Fruit fly (Drosophila melanogaster) whole organism, embryonic: ENCODE data around the gene CG32554.

Experiments used
- Bdp1 ChIP-seq: fragments of 200-800 bp; sonication (Bioruptor generic); optimal IDR thresholded peaks from 3 replicates; lab custom pipeline; 2016; ENCODE audit warnings: missing biosample characterization, missing genetic modification characterization
- CG11085 ChIP-seq: fragments of 200-800 bp; sonication (Bioruptor generic); IDR thresholded peaks from 2 replicates; pipeline ENCODE4 v1.3.6; 2022; ENCODE audit warnings: missing biosample characterization, missing genetic modification characterization
- CG11456 ChIP-seq: fragments of 200-800 bp; sonication (Bioruptor generic); IDR thresholded peaks from 3 replicates; pipeline ENCODE4 v1.3.6; 2022; ENCODE audit warnings: missing biosample characterization, missing genetic modification characterization
- CG12769 ChIP-seq: fragments of 200-800 bp; sonication (Bioruptor generic); optimal IDR thresholded peaks from 2 replicates; lab custom pipeline; 2019; ENCODE audit warnings: missing biosample characterization, mild to moderate bottlenecking, missing genetic modification characterization, moderate library complexity
- CG15601 ChIP-seq: fragments of 200-800 bp; sonication (Bioruptor generic); optimal IDR thresholded peaks from 3 replicates; lab custom pipeline; 2019; ENCODE audit warnings: missing biosample characterization, mild to moderate bottlenecking, missing genetic modification characterization, moderate library complexity
- CG16779 ChIP-seq: fragments of 200-800 bp; sonication (Bioruptor generic); IDR thresholded peaks from 2 replicates; pipeline ENCODE4 v1.3.6; 2022; ENCODE audit warnings: missing biosample characterization, missing genetic modification characterization
- CG17361 ChIP-seq: fragments of 200-800 bp; sonication (Bioruptor generic); IDR thresholded peaks from 3 replicates; pipeline ENCODE4 v1.3.6; 2022; ENCODE audit warnings: missing biosample characterization, missing genetic modification characterization
- CG17385 ChIP-seq: fragments of 200-800 bp; sonication (Bioruptor generic); optimal IDR thresholded peaks from 3 replicates; lab custom pipeline; 2018; ENCODE audit warnings: missing biosample characterization, mild to moderate bottlenecking, missing genetic modification characterization
- CG18011 ChIP-seq: fragments of 200-800 bp; sonication (Bioruptor generic); optimal IDR thresholded peaks from 2 replicates; lab custom pipeline; 2017; ENCODE audit warnings: missing biosample characterization, missing genetic modification characterization, mild to moderate bottlenecking, moderate library complexity, missing genotype
- CG18262 ChIP-seq: fragments of 200-800 bp; optimal IDR thresholded peaks from 3 replicates; lab custom pipeline; 2019; ENCODE audit warnings: missing biosample characterization, mild to moderate bottlenecking, missing genetic modification characterization, moderate library complexity
- CG18476 ChIP-seq: fragments of 200-800 bp; sonication (Bioruptor generic); optimal IDR thresholded peaks from 2 replicates; lab custom pipeline; 2016; ENCODE audit warnings: missing biosample characterization, mild to moderate bottlenecking, missing genetic modification characterization
- CG18599 ChIP-seq: fragments of 200-800 bp; sonication (Bioruptor generic); optimal IDR thresholded peaks from 3 replicates; lab custom pipeline; 2017; ENCODE audit warnings: missing biosample characterization, missing genetic modification characterization, mild to moderate bottlenecking, moderate library complexity, missing genetic modification reagents
- CG30431 ChIP-seq: fragments of 200-800 bp; sonication (Bioruptor generic); optimal IDR thresholded peaks from 2 replicates; lab custom pipeline; 2017; ENCODE audit warnings: missing biosample characterization, missing genetic modification characterization
- CG32767 ChIP-seq: fragments of 200-800 bp; sonication (Bioruptor generic); IDR thresholded peaks from 2 replicates; pipeline ENCODE4 v1.3.6; 2022; ENCODE audit warnings: missing biosample characterization, missing genetic modification characterization
- CG3407 ChIP-seq: fragments of 200-800 bp; sonication (Bioruptor generic); optimal IDR thresholded peaks from 2 replicates; lab custom pipeline; 2018; ENCODE audit warnings: missing biosample characterization, mild to moderate bottlenecking, missing genetic modification characterization
- CG34422 ChIP-seq: fragments of 200-800 bp; sonication (Bioruptor generic); IDR thresholded peaks from 3 replicates; pipeline ENCODE4 v1.3.6; 2022; ENCODE audit warnings: missing biosample characterization, missing genetic modification characterization
- CG6175 ChIP-seq: fragments of 200-800 bp; sonication (Bioruptor generic); IDR thresholded peaks from 3 replicates; pipeline ENCODE4 v1.3.6; 2022; ENCODE audit warnings: missing biosample characterization, missing genetic modification characterization
- CG7987 ChIP-seq: fragments of 200-800 bp; sonication (Bioruptor generic); optimal IDR thresholded peaks from 2 replicates; lab custom pipeline; 2018; ENCODE audit warnings: missing biosample characterization, mild to moderate bottlenecking, missing genetic modification characterization, moderate library complexity
- CG8089 ChIP-seq: fragments of 200-800 bp; sonication (Bioruptor generic); optimal IDR thresholded peaks from 3 replicates; lab custom pipeline; 2016; ENCODE audit warnings: missing biosample characterization, missing genetic modification characterization
- CG9797 ChIP-seq: fragments of 200-800 bp; sonication (Bioruptor generic); optimal IDR thresholded peaks from 3 replicates; lab custom pipeline; 2018; ENCODE audit warnings: missing biosample characterization, mild to moderate bottlenecking, missing genetic modification characterization
- CTCF ChIP-seq: fragments of 200-800 bp; sonication (Bioruptor generic); optimal IDR thresholded peaks from 2 replicates; lab custom pipeline; 2017; ENCODE audit warnings: missing biosample characterization, mild to moderate bottlenecking, missing genetic modification characterization, moderate library complexity
- CrebB ChIP-seq: fragments of 200-800 bp; sonication (Bioruptor generic); optimal IDR thresholded peaks from 3 replicates; lab custom pipeline; 2018; ENCODE audit warnings: missing biosample characterization, mild to moderate bottlenecking, missing genetic modification characterization
- D19A ChIP-seq: fragments of 200-800 bp; optimal IDR thresholded peaks from 3 replicates; lab custom pipeline; 2019; ENCODE audit warnings: missing biosample characterization, mild to moderate bottlenecking, missing genetic modification characterization, moderate library complexity
- Dek ChIP-seq: fragments of 200-800 bp; sonication (Bioruptor generic); optimal IDR thresholded peaks from 3 replicates; lab custom pipeline; 2019; ENCODE audit warnings: missing biosample characterization, mild to moderate bottlenecking, missing genetic modification characterization, moderate library complexity
- Dfd ChIP-seq, 2 experiments: fragments of >200 bp; optimal IDR thresholded peaks; 2 replicates each; lab custom pipeline; 2017; ENCODE audit warnings: missing biosample characterization in 2 of 2, missing genetic modification characterization in 2 of 2
- Fer2 ChIP-seq: fragments of 200-800 bp; sonication (Bioruptor generic); optimal IDR thresholded peaks from 2 replicates; lab custom pipeline; 2018; ENCODE audit warnings: missing biosample characterization, mild to moderate bottlenecking, missing genetic modification characterization, moderate library complexity
- H15 ChIP-seq: fragments of 200-800 bp; sonication (Bioruptor generic); IDR thresholded peaks from 3 replicates; pipeline ENCODE4 v1.3.6; 2022; ENCODE audit warnings: missing biosample characterization, missing genetic modification characterization
- HmgZ ChIP-seq: fragments of 200-800 bp; sonication (Bioruptor generic); optimal IDR thresholded peaks from 2 replicates; lab custom pipeline; 2018; ENCODE audit warnings: missing biosample characterization, mild to moderate bottlenecking, missing genetic modification characterization
- Lim3 ChIP-seq: fragments of 200-800 bp; sonication (Bioruptor generic); IDR thresholded peaks from 2 replicates; pipeline ENCODE4 v1.3.6; 2022; ENCODE audit warnings: missing biosample characterization, missing genetic modification characterization
- Nf-YB ChIP-seq: fragments of 200-800 bp; sonication (Bioruptor generic); optimal IDR thresholded peaks from 3 replicates; lab custom pipeline; 2019; ENCODE audit warnings: missing biosample characterization, mild to moderate bottlenecking, missing genetic modification characterization, moderate library complexity
- Oaz ChIP-seq: fragments of 200-800 bp; sonication (Bioruptor generic); IDR thresholded peaks from 2 replicates; pipeline ENCODE4 v1.3.6; 2022; ENCODE audit warnings: missing biosample characterization, missing genetic modification characterization
- Rfx ChIP-seq: fragments of 200-800 bp; sonication (Bioruptor generic); IDR thresholded peaks from 2 replicates; pipeline ENCODE4 v1.3.6; 2022; ENCODE audit warnings: missing biosample characterization, missing genetic modification characterization
- Rx ChIP-seq: fragments of 200-800 bp; sonication (Bioruptor generic); IDR thresholded peaks from 2 replicates; pipeline ENCODE4 v1.3.6; 2022; ENCODE audit warnings: missing biosample characterization, missing genetic modification characterization
- Sox100B ChIP-seq: fragments of 200-800 bp; sonication (Bioruptor generic); optimal IDR thresholded peaks from 3 replicates; lab custom pipeline; 2018; ENCODE audit warnings: missing biosample characterization, mild to moderate bottlenecking, missing genetic modification characterization
- ase ChIP-seq: fragments of 200-800 bp; sonication (Bioruptor generic); IDR thresholded peaks from 3 replicates; pipeline ENCODE4 v1.3.6; 2022; ENCODE audit warnings: missing biosample characterization, missing genetic modification characterization
- btn ChIP-seq: fragments of 200-800 bp; sonication (Bioruptor generic); optimal IDR thresholded peaks from 2 replicates; lab custom pipeline; 2016; ENCODE audit warnings: missing biosample characterization, missing genetic modification characterization
- crp ChIP-seq, 2 experiments: fragments of 200-800 bp; sonication (Bioruptor generic); optimal IDR thresholded peaks; 2 replicates in 1 of 2; 3 replicates in 1 of 2; lab custom pipeline; 2017; ENCODE audit warnings: missing biosample characterization in 2 of 2, missing genetic modification characterization in 2 of 2, mild to moderate bottlenecking in 1 of 2, moderate library complexity in 1 of 2
- gt ChIP-seq: fragments of 200-800 bp; sonication (Bioruptor generic); IDR thresholded peaks from 2 replicates; pipeline ENCODE4 v1.3.6; 2022; ENCODE audit warnings: missing biosample characterization, missing genetic modification characterization
- hb ChIP-seq: fragments of 200-800 bp; sonication (Bioruptor generic); IDR thresholded peaks from 3 replicates; pipeline ENCODE4 v1.3.6; 2022; ENCODE audit warnings: missing biosample characterization, missing genetic modification characterization; ENCODE audit not compliant: partially characterized antibody
- lov ChIP-seq, 2 experiments: fragments of 200-800 bp in 1 of 2; fragments of >200 bp in 1 of 2; sonication (Bioruptor generic) in 1 of 2; IDR thresholded peaks in 1 of 2; optimal IDR thresholded peaks in 1 of 2; 2 replicates in 1 of 2; 3 replicates in 1 of 2; pipeline versions ENCODE4 v1.3.6 to Lab custom; 2017 to 2022; ENCODE audit warnings: missing biosample characterization in 1 of 2, missing genetic modification characterization in 1 of 2
- mam ChIP-seq: fragments of 200-800 bp; sonication (Bioruptor generic); optimal IDR thresholded peaks from 3 replicates; lab custom pipeline; 2016; ENCODE audit warnings: missing biosample characterization, missing genetic modification characterization
- p53 ChIP-seq: fragments of 200-800 bp; sonication (Bioruptor generic); optimal IDR thresholded peaks from 2 replicates; lab custom pipeline; 2016; ENCODE audit warnings: missing biosample characterization, missing genetic modification characterization
- pho ChIP-seq: fragments of 200-800 bp; sonication (Bioruptor generic); optimal IDR thresholded peaks from 2 replicates; lab custom pipeline; 2016; ENCODE audit warnings: missing biosample characterization, missing genetic modification characterization
- pum ChIP-seq: fragments of 200-800 bp; sonication (Bioruptor generic); optimal IDR thresholded peaks from 2 replicates; lab custom pipeline; 2016; ENCODE audit warnings: missing biosample characterization, missing genetic modification characterization
- row ChIP-seq: fragments of 200-800 bp; sonication (Bioruptor generic); IDR thresholded peaks from 3 replicates; pipeline ENCODE4 v1.3.6; 2022; ENCODE audit warnings: missing biosample characterization, missing genetic modification characterization
- shn ChIP-seq: fragments of 200-800 bp; sonication (Bioruptor generic); optimal IDR thresholded peaks from 3 replicates; lab custom pipeline; 2016; ENCODE audit warnings: missing biosample characterization, missing genetic modification characterization
- slou ChIP-seq: fragments of 200-800 bp; sonication (Bioruptor generic); optimal IDR thresholded peaks from 3 replicates; lab custom pipeline; 2016; ENCODE audit warnings: missing biosample characterization, missing genetic modification characterization
- tap ChIP-seq: fragments of 200-800 bp; optimal IDR thresholded peaks from 3 replicates; lab custom pipeline; 2019; ENCODE audit warnings: missing biosample characterization, mild to moderate bottlenecking, missing genetic modification characterization, moderate library complexity
- tup ChIP-seq: fragments of 200-800 bp; sonication (Bioruptor generic); optimal IDR thresholded peaks from 2 replicates; lab custom pipeline; 2016; ENCODE audit warnings: missing biosample characterization, mild to moderate bottlenecking, missing genetic modification characterization, moderate library complexity

Gene CG32554

DNA sequence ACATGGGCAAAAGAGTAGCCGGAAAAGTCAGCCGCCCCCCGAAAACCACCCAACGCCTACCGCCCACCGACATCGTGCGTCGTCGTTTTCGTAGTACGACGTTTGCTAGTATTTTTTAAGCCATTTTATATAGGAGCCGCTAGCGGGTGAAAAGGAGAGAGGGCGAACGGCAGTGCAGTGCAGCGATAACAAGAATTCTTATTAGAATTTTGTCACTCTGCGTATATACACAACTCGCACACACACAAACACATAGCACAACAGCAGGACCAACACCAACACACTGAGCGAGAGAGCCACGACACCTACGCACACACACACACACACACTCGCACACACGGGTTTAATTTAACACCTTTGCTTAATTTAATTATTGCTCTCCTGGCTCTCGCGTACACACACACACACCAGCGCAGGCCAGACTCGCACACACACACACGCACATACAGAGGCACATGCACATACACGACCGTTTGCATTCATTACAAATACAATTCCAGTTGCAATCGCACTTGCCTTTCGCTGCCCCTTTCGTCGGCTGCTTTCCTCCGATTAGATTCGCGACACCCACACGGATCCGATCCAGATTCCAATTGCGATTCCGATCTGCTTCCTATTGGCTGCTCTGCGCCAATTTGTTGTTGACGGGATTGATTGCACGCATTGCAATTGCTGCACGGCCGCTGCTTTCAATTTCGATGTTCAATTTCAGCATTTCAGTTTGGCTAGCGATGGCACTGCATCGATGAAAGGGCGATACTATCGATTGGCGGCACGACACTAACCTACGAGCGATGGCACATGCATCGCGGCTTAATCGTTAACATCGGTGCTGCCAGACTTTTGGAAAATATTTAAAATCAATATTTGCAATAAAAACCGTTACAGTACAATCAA, 25.4 kb downstream of the CG32554 start, which contains the start of gene Socs16D (continued):
- TF ChIP-seq CG18476 (GFP tag; lab: Kevin White, UChicago), result no peak
- no peak for TF ChIP-seq Bdp1 (GFP tag; lab: Kevin White, UChicago)
- no peak for TF ChIP-seq CG30431 (GFP tag; lab: Kevin White, UChicago)
- TF ChIP-seq lov (optimal IDR thresholded peaks at IDR 0.05; lab: Kevin White, UChicago), result no peak
- no peak for TF ChIP-seq lov (GFP tag; IDR thresholded peaks at IDR 0.05; lab: Robert Waterston, UW)
- no peak for TF ChIP-seq CG11085 (GFP tag; lab: Robert Waterston, UW)
- peak; percentile 6 for TF ChIP-seq CG8089 (GFP tag; lab: Kevin White, UChicago)
- TF ChIP-seq CG3407, result peak; percentile 2
- TF ChIP-seq pho, result peak; percentile 48
- peak; percentile 10 for TF ChIP-seq CG17385 (GFP tag; lab: Kevin White, UChicago)
- no peak for TF ChIP-seq CG32767
- no peak for TF ChIP-seq tup (GFP tag; lab: Kevin White, UChicago)
- TF ChIP-seq crp (GFP tag; optimal IDR thresholded peaks at IDR 0.05; lab: Kevin White, UChicago), result peak in 1 of 2 experiments; percentile 16
- TF ChIP-seq gt (GFP tag; lab: Robert Waterston, UW), result no peak
- TF ChIP-seq Nf-YB (GFP tag; lab: Kevin White, UChicago), result peak; percentile 10
- TF ChIP-seq Sox100B (GFP tag; lab: Kevin White, UChicago), result no peak
- no peak for TF ChIP-seq CG16779 (GFP tag; lab: Robert Waterston, UW)
- no peak for TF ChIP-seq ase (GFP tag; lab: Robert Waterston, UW)
- no peak for TF ChIP-seq CG18262
- peak; percentile 68 for TF ChIP-seq mam (GFP tag; lab: Kevin White, UChicago)
- TF ChIP-seq CG7987 (GFP tag; lab: Kevin White, UChicago), result peak; percentile 45
- peak; percentile 66 for TF ChIP-seq row (GFP tag; lab: Robert Waterston, UW)
- TF ChIP-seq pum (GFP tag; lab: Kevin White, UChicago), result peak; percentile 50
- TF ChIP-seq shn (GFP tag; lab: Kevin White, UChicago), result no peak
- TF ChIP-seq CTCF (GFP tag; lab: Kevin White, UChicago), result peak; percentile 5
- TF ChIP-seq CG11456, result peak; percentile 59; the same call in 1 of the 3 replicates
- TF ChIP-seq HmgZ, result peak; percentile 72
- TF ChIP-seq CrebB, result no peak
- no peak for TF ChIP-seq CG18011 (GFP tag; lab: Kevin White, UChicago)
- peak; percentile 75 for TF ChIP-seq Rfx (GFP tag; lab: Robert Waterston, UW)
- no peak for TF ChIP-seq Dfd (GFP tag; optimal IDR thresholded peaks at IDR 0.05; lab: Kevin White, UChicago)
- TF ChIP-seq Rx (GFP tag; lab: Robert Waterston, UW), result no peak
- TF ChIP-seq hb (GFP tag; lab: Robert Waterston, UW), result peak; percentile 97
- TF ChIP-seq H15 (GFP tag; lab: Robert Waterston, UW), result no peak
- peak; percentile 12 for TF ChIP-seq slou (GFP tag; lab: Kevin White, UChicago)
- no peak for TF ChIP-seq CG17361
- no peak for TF ChIP-seq D19A
- no peak for TF ChIP-seq CG34422 (GFP tag; lab: Robert Waterston, UW)
- peak; percentile 28 for TF ChIP-seq CG12769 (tag; lab: Kevin White, UChicago)
- TF ChIP-seq Lim3 (GFP tag; lab: Robert Waterston, UW), result no peak
- peak; percentile 24; the same call in 1 of the 2 replicates for TF ChIP-seq Oaz (GFP tag; lab: Robert Waterston, UW)
- peak; percentile 52 for TF ChIP-seq Dek
- peak; percentile 43 for TF ChIP-seq CG9797 (GFP tag; lab: Kevin White, UChicago)
- no peak for TF ChIP-seq btn (GFP tag; lab: Kevin White, UChicago)
- TF ChIP-seq CG6175 (GFP tag; lab: Robert Waterston, UW), result 0 out of 3 replicates have a peak, but pooled peaks have one; percentile 31
- TF ChIP-seq CG18599 (GFP tag; lab: Kevin White, UChicago), result peak; percentile 30
- no peak for TF ChIP-seq p53
- TF ChIP-seq Fer2 (tag; lab: Kevin White, UChicago), result no peak
- peak; percentile 100 for TF ChIP-seq CG15601 (tag; lab: Kevin White, UChicago)
- peak; percentile 7 for TF ChIP-seq tap
